Worm (Caenorhabditis elegans) whole organism, mixed stage, embryonic: ENCODE measurements around the gene F14F9.3.

ENCODE experiments used
- lin-13 ChIP-seq: fragments of 150-350 bp; optimal IDR thresholded peaks from 2 replicates; lab custom pipeline; 2014; ENCODE audit warnings: missing biosample characterization, missing genetic modification characterization
- mep-1 ChIP-seq: fragments of 150-350 bp; optimal IDR thresholded peaks from 2 replicates; lab custom pipeline; 2017; ENCODE audit warnings: missing biosample characterization, missing genetic modification reagents, missing genetic modification characterization, inconsistent platforms
- pha-4 ChIP-seq: fragments of 150-350 bp; optimal IDR thresholded peaks from 2 replicates; lab custom pipeline; 2018; ENCODE audit warnings: missing biosample characterization, missing genetic modification reagents, missing genetic modification characterization
- snpc-4 ChIP-seq: fragments of 150-350 bp; optimal IDR thresholded peaks from 2 replicates; lab custom pipeline; 2014; ENCODE audit warnings: missing biosample characterization, missing genetic modification characterization
- unc-39 ChIP-seq: fragments of 150-350 bp; optimal IDR thresholded peaks from 2 replicates; lab custom pipeline; 2014; ENCODE audit warnings: missing biosample characterization, missing genetic modification characterization

ce11 chrV:5169586-5169985 lies 31.6 kb downstream of the F14F9.3 start, which contains the start of gene srt-64:
- TF ChIP-seq snpc-4 (tag; lab: Kevin White, UChicago) (no peak), pha-4 (tag; lab: Kevin White, UChicago) (no peak), lin-13 (tag; lab: Kevin White, UChicago) (no peak), unc-39 (tag; lab: Kevin White, UChicago) (no peak), mep-1 (tag; lab: Kevin White, UChicago) (no peak)
